Worm (Caenorhabditis elegans) whole organism, L3 larva: ENCODE measurements around the gene lipl-6.

Source experiments
- aly-2 ChIP-seq: fragments of 150-350 bp; optimal IDR thresholded peaks from 2 replicates; lab custom pipeline; 2014; ENCODE audit warnings: missing biosample characterization, missing genetic modification characterization
- lin-39 ChIP-seq: fragments of 150-350 bp; optimal IDR thresholded peaks from 2 replicates; lab custom pipeline; 2018; ENCODE audit warnings: missing biosample characterization, missing genetic modification reagents, missing genetic modification characterization
- sea-2 ChIP-seq: fragments of 150-350 bp; sonication (generic microtip); optimal IDR thresholded peaks from 4 replicates; lab custom pipeline; 2014; ENCODE audit warnings: missing biosample characterization, missing genetic modification reagents, missing genetic modification characterization

- TF ChIP-seq sea-2 = no peak
- no peak for TF ChIP-seq aly-2 (tag; lab: Kevin White, UChicago)
- no peak for TF ChIP-seq lin-39 (tag; lab: Kevin White, UChicago)
Measured at ce11 chrV:6948225-6948624, 14.1 kb upstream of the lipl-6 start, which contains the start of gene Y57E12B.1.
